Fruit fly (Drosophila melanogaster): Measurements from ENCODE around the gene Mhcl.

Gene Mhcl

DNA sequence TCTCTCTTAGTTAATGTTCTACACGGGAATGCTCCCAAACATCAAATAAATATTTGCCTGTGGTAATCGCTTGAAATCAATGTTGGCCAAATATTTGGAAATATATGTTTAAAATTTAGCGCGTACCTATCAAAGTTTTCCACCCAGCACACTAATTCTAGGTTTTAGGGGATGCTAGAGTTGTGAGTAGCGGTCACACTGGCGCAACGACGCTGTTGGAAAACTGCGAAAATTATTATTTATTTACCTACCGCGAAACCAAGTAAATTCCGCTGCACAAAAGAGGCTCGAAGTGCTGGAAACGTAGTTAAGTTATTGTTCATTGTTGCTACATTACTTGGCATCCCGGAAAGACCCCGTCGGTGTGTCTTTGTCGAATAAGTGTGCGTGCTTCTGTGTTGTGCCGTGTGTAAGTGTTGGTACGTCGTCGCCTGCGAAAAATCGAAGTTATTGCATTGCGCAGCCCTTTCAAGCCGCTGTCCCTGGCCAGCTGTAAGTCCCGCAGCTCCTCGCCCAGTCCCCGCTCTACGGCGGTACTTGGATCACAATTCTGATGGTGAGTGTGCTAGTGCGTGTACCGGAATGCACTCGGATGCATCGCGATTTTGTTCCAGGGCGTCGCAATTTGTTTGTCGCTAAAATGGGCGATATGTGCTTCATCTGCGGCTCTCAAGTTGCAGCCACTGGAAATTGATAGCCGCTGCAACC is 47.8 kb downstream of the Mhcl start, which contains the start of gene msps (continued):
- TF ChIP-seq Atf-2 (GFP tag; optimal IDR thresholded peaks at IDR 0.05) (no peak), CG42726 (GFP tag; IDR thresholded peaks at IDR 0.05; ENCODE audit: partially characterized antibody) (peak; percentile 64; the same call in 1 of the 2 replicates), trem (tag; optimal IDR thresholded peaks at IDR 0.05) (peak; percentile 39), BEAF-32 (GFP tag; optimal IDR thresholded peaks at IDR 0.05) (peak; percentile 43), Doc3 (GFP tag; IDR thresholded peaks at IDR 0.05; ENCODE audit: partially characterized antibody) (no peak), CG3847 (GFP tag; IDR thresholded peaks at IDR 0.05) (peak; percentile 32; the same call in 1 of the 2 replicates), nerfin-1 (tag; optimal IDR thresholded peaks at IDR 0.05) (peak; percentile 100), MTF-1 (GFP tag; optimal IDR thresholded peaks at IDR 0.05; ENCODE audit: borderline replicate concordance) (no peak), CG14965 (GFP tag; optimal IDR thresholded peaks at IDR 0.05; ENCODE audit: borderline replicate concordance) (no peak), cg (GFP tag; optimal IDR thresholded peaks at IDR 0.05) (peak; percentile 81), esg (GFP tag; conservative IDR thresholded peaks at IDR 0.05) (no peak), PHDP (tag; optimal IDR thresholded peaks at IDR 0.05) (no peak), CG14050 (GFP tag; IDR thresholded peaks at IDR 0.05) (no peak), hbn (GFP tag; IDR thresholded peaks at IDR 0.05; ENCODE audit: partially characterized antibody) (0 out of 2 replicates have a peak, but pooled peaks have one; percentile 10), CG11456 (GFP tag; IDR thresholded peaks at IDR 0.05) (no peak), grn (GFP tag; optimal IDR thresholded peaks at IDR 0.05) (no peak), Dll (GFP tag; IDR thresholded peaks at IDR 0.05; ENCODE audit: partially characterized antibody) (0 out of 4 replicates have a peak, but pooled peaks have one; percentile 42), tup (GFP tag; optimal IDR thresholded peaks at IDR 0.05) (no peak), Sin3A (optimal IDR thresholded peaks at IDR 0.05) (peak; percentile 56), CG6791 (GFP tag; IDR thresholded peaks at IDR 0.05; ENCODE audit: partially characterized antibody) (peak; percentile 89), H2.0 (GFP tag; IDR thresholded peaks at IDR 0.05) (no peak), inv (GFP tag; IDR thresholded peaks at IDR 0.05; ENCODE audit: partially characterized antibody) (peak; percentile 31; the same call in 1 of the 2 replicates), row (GFP tag; IDR thresholded peaks at IDR 0.05) (0 out of 3 replicates have a peak, but pooled peaks have one; percentile 17), CG13894 (tag; optimal IDR thresholded peaks at IDR 0.05) (no peak), ranshi (GFP tag; IDR thresholded peaks at IDR 0.05) (no peak), CG17912 (GFP tag; optimal IDR thresholded peaks at IDR 0.05) (no peak), tgo (GFP tag; IDR thresholded peaks at IDR 0.05) (no peak), prd (optimal IDR thresholded peaks at IDR 0.05) (no peak), prd (GFP tag; IDR thresholded peaks at IDR 0.05) (no peak), bbx (GFP tag; IDR thresholded peaks at IDR 0.05; ENCODE audit: partially characterized antibody) (peak; percentile 89), Drgx (GFP tag; IDR thresholded peaks at IDR 0.05) (no peak), E2f2 (GFP tag; IDR thresholded peaks at IDR 0.05) (peak; percentile 97), CG11696 (GFP tag; IDR thresholded peaks at IDR 0.05) (no peak), CG1024 (GFP tag; IDR thresholded peaks at IDR 0.05) (no peak), vfl (GFP tag; optimal IDR thresholded peaks at IDR 0.05) (no peak), CG9609 (GFP tag; optimal IDR thresholded peaks at IDR 0.05) (no peak), Hmx (GFP tag; optimal IDR thresholded peaks at IDR 0.05) (no peak), CG1603 (tag; optimal IDR thresholded peaks at IDR 0.05) (peak; percentile 53), seq (GFP tag; IDR thresholded peaks at IDR 0.05) (no peak), CG15479 (GFP tag; optimal IDR thresholded peaks at IDR 0.05) (peak; percentile 42), CG7271 (tag; optimal IDR thresholded peaks at IDR 0.05) (no peak), CG15514 (GFP tag; optimal IDR thresholded peaks at IDR 0.05) (peak; percentile 52)
